Worm (Caenorhabditis elegans): ENCODE results near the gene abu-12.

ce11 chrX:439031-439430, 18.4 kb downstream of the abu-12 start:
- TF ChIP-seq eyg-1 (tag; optimal IDR thresholded peaks at IDR 0.05) (no peak), nhr-232 (tag; optimal IDR thresholded peaks at IDR 0.05) (no peak), lin-11 (tag; optimal IDR thresholded peaks at IDR 0.05) (no peak), ceh-19 (GFP tag; optimal IDR thresholded peaks at IDR 0.05) (no peak)

Measured in whole organism, late embryonic.